Worm (Caenorhabditis elegans) whole organism, early embryonic: ENCODE measurements around the gene rpap-3.

ENCODE experiments used
- B0310.2 ChIP-seq: sonication (generic microtip); optimal IDR thresholded peaks from 2 replicates; lab custom pipeline; 2016; ENCODE audit warnings: mild to moderate bottlenecking, missing genetic modification characterization, missing compliant biosample characterization
- ama-1 ChIP-seq: fragments of 150-350 bp; optimal IDR thresholded peaks from 2 replicates; lab custom pipeline; 2014
- ceh-13 ChIP-seq: fragments of 200-800 bp; sonication (Bioruptor generic); optimal IDR thresholded peaks from 2 replicates; lab custom pipeline; 2018; ENCODE audit warnings: mild to moderate bottlenecking, missing genetic modification characterization, missing compliant biosample characterization
- flt-1 ChIP-seq: fragments of 200-800 bp; sonication (Bioruptor generic); IDR thresholded peaks from 2 replicates; pipeline ENCODE4 v1.3.6; 2022; ENCODE audit warnings: missing genetic modification characterization, missing compliant biosample characterization
- pes-1 ChIP-seq: fragments of 200-800 bp; sonication (Bioruptor generic); IDR thresholded peaks from 2 replicates; pipeline ENCODE4 v1.3.6; 2022; ENCODE audit warnings: missing genetic modification reagents, missing genetic modification characterization, missing compliant biosample characterization
- scrt-1 ChIP-seq: fragments of 200-800 bp; sonication (Bioruptor generic); IDR thresholded peaks from 2 replicates; pipeline ENCODE4 v1.3.6; 2022; ENCODE audit warnings: missing genetic modification characterization, missing compliant biosample characterization
- sea-1 ChIP-seq: fragments of 200-800 bp; sonication (Bioruptor generic); conservative IDR thresholded peaks from 2 replicates; pipeline ENCODE4 v1.3.6; 2022; ENCODE audit warnings: missing genetic modification characterization, missing compliant biosample characterization
- tbx-37 ChIP-seq: fragments of 200-800 bp; sonication (Bioruptor generic); conservative IDR thresholded peaks from 2 replicates; pipeline ENCODE4 v1.3.6; 2022; ENCODE audit warnings: missing genetic modification reagents, missing genetic modification characterization, missing compliant biosample characterization
- tra-4 ChIP-seq: sonication (generic microtip); optimal IDR thresholded peaks from 2 replicates; lab custom pipeline; 2017; ENCODE audit warnings: missing genetic modification characterization, missing compliant biosample characterization

DNA sequence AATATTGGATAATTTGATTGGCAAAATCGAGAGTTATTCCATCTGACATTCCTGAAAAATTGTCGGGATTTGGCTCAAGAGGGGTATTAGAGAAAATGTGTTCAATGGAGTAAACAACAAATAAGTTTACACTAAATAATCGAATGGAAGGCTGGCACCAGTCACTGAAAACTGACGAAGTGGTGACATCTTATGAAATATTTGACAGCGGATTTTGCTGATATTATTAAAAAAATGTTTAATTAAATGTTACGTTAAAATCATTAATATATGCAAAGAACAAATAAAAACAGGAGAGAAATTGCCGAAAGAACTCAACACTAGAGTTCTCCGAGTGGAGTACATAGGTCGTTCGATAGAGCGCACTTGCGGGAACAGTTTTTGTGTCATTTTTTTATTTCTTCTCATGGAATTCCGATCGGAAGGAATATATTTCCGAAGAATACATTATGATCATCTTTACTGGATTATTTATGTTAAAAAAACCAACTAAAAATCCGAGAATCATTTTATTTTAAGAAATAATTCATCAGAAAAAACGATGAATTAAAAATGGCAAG lies 6.8 kb upstream of the rpap-3 start, which contains the start of gene tag-322:
- no peak for TF ChIP-seq ama-1 (lab: Kevin White, UChicago)
- TF ChIP-seq sea-1 (GFP tag; lab: Robert Waterston, UW), result no peak
- TF ChIP-seq pes-1 (GFP tag; lab: Robert Waterston, UW), result no peak
- no peak for TF ChIP-seq scrt-1 (GFP tag; lab: Robert Waterston, UW)
- no peak for TF ChIP-seq tbx-37 (GFP tag; lab: Robert Waterston, UW)
- no peak for TF ChIP-seq B0310.2
- no peak for TF ChIP-seq tra-4 (tag; lab: Kevin White, UChicago)
- TF ChIP-seq ceh-13 (GFP tag; lab: Kevin White, UChicago), result no peak
- no peak for TF ChIP-seq flt-1 (GFP tag; lab: Robert Waterston, UW)
